Fruit fly (Drosophila melanogaster) S2 (cell line): ENCODE results near the gene CG11672.

Experiments used
- CG8478 ChIP-seq: fragments of >200 bp; optimal IDR thresholded peaks from 2 replicates; lab custom pipeline; 2018
- CTCF ChIP-seq, 2 experiments: fragments of >200 bp; optimal IDR thresholded peaks; 2 replicates each; lab custom pipeline; 2018

DNA sequence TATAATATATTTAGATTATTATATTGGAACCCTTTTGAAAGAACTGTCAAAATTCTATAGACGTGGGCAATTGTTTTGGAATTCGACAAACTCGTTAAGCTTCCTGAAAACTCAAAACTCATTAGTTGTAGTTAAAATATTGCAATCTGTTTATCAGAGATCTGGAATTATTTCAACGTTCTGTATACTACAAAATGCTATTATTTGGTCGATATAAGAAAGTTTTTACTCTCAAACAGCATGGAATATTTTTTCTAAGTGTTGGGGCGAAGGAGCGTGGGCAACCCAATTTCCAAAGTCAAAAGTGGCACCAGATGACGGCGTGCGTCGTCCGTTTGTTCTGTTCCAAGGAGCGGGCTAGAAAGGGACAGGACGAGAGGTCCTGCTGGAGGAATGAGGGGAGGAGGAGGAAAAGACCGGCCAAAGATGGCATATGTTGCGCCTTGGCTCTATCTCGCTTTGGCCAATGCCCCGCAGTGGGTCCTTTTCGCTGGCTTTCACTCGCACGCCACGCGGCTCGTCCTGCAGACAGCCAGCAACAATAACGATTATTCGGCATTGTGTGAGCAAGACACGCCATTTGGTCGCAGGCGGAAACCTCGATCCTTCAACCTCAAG lies 4.5 kb downstream of the CG11672 start:
- TF ChIP-seq CTCF (optimal IDR thresholded peaks at IDR 0.05; lab: Kevin White, UChicago) (no peak), CG8478 (lab: Kevin White, UChicago) (no peak)
